Fruit fly (Drosophila melanogaster): ENCODE results near the gene CG9515.
A peak's percentile ranks its signal among the peaks of the same experiment; 100 is the strongest.

The CG9515 gene

DNA sequence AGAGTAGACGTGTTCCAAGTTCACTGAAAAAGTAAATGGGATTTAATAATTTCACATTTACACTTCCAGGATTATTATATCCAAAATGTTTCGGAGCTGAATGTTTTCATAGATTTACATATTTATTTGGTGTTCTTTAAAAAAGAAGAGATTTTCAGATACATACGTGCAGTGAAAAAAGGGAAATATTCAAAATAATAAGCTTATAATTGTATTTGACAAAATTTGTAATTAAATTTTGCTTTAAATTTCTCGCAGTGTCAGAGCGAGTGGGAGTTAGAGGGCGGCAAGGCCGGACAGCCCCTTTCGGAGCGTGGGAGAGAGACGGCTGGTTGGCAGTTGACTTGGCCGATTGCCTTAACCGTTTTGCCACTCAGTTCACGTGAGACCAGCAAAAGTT is 6.1 kb downstream of the CG9515 start, which contains the start of gene Tsp29Fb (continued):
- peak; percentile 84 for TF ChIP-seq cwo (GFP tag; optimal IDR thresholded peaks at IDR 0.05)
- TF ChIP-seq mirr (GFP tag; optimal IDR thresholded peaks at IDR 0.05) = no peak
- peak; percentile 88 for TF ChIP-seq gem (tag; optimal IDR thresholded peaks at IDR 0.05)
- no peak for TF ChIP-seq inv (GFP tag; IDR thresholded peaks at IDR 0.05; ENCODE audit: partially characterized antibody)
- peak; percentile 89 for TF ChIP-seq Med (GFP tag)
- peak; percentile 47; the same call in 1 of the 3 replicates for TF ChIP-seq H15 (GFP tag; IDR thresholded peaks at IDR 0.05)
- no peak for TF ChIP-seq CG17328 (GFP tag; IDR thresholded peaks at IDR 0.05)
- TF ChIP-seq yki (optimal IDR thresholded peaks at IDR 0.05) = no peak
- peak; percentile 76 for TF ChIP-seq lilli (GFP tag; optimal IDR thresholded peaks at IDR 0.05)
- no peak for TF ChIP-seq CG13123 (GFP tag; optimal IDR thresholded peaks at IDR 0.05)
- no peak for TF ChIP-seq CG14965 (GFP tag; optimal IDR thresholded peaks at IDR 0.05; ENCODE audit: borderline replicate concordance)
- TF ChIP-seq CG12769 (tag; optimal IDR thresholded peaks at IDR 0.05) = peak; percentile 66
- TF ChIP-seq lbe (GFP tag; optimal IDR thresholded peaks at IDR 0.05) = peak; percentile 40
- no peak for TF ChIP-seq psq (GFP tag; optimal IDR thresholded peaks at IDR 0.05)
- TF ChIP-seq Hr51 (GFP tag; optimal IDR thresholded peaks at IDR 0.05) = peak in 1 of 2 experiments; percentile 90
- TF ChIP-seq CG11504 (tag; optimal IDR thresholded peaks at IDR 0.05) = peak; percentile 86
- TF ChIP-seq Dek (tag; optimal IDR thresholded peaks at IDR 0.05) = peak; percentile 86
- TF ChIP-seq Lpt (GFP tag; optimal IDR thresholded peaks at IDR 0.05) = no peak
- no peak for TF ChIP-seq nerfin-2 (GFP tag; IDR thresholded peaks at IDR 0.05; ENCODE audit: partially characterized antibody)
- TF ChIP-seq Scr (GFP tag; IDR thresholded peaks at IDR 0.05; ENCODE audit: partially characterized antibody) = no peak
- TF ChIP-seq sug (tag; optimal IDR thresholded peaks at IDR 0.05) = peak; percentile 82
- TF ChIP-seq jing (GFP tag; optimal IDR thresholded peaks at IDR 0.05) = peak; percentile 34
- peak; percentile 77 for TF ChIP-seq nmo (GFP tag; optimal IDR thresholded peaks at IDR 0.05)
- 0 out of 2 replicates have a peak, but pooled peaks have one; percentile 45 for TF ChIP-seq CG4730 (GFP tag; IDR thresholded peaks at IDR 0.05)
- peak; percentile 65 for TF ChIP-seq Asciz (GFP tag; optimal IDR thresholded peaks at IDR 0.05)
- TF ChIP-seq CG10147 (GFP tag; optimal IDR thresholded peaks at IDR 0.05) = peak; percentile 71
- peak; percentile 39 for TF ChIP-seq Antp (GFP tag; optimal IDR thresholded peaks at IDR 0.05)
- TF ChIP-seq CG7357 (GFP tag; IDR thresholded peaks at IDR 0.05) = peak; percentile 67; the same call in 2 of the 3 replicates
- no peak for TF ChIP-seq HLH4C (GFP tag; IDR thresholded peaks at IDR 0.05; ENCODE audit: partially characterized antibody)
- peak; percentile 46 for TF ChIP-seq nau (GFP tag; optimal IDR thresholded peaks at IDR 0.05)
- peak; percentile 17 for TF ChIP-seq CG15601 (tag; optimal IDR thresholded peaks at IDR 0.05)
- TF ChIP-seq wek (GFP tag; optimal IDR thresholded peaks at IDR 0.05) = no peak
- TF ChIP-seq nom (GFP tag; optimal IDR thresholded peaks at IDR 0.05) = no peak
- TF ChIP-seq bowl (GFP tag; IDR thresholded peaks at IDR 0.05) = no peak
- TF ChIP-seq CG3847 (GFP tag; IDR thresholded peaks at IDR 0.05) = peak; percentile 67
- TF ChIP-seq Fer2 (tag; optimal IDR thresholded peaks at IDR 0.05) = peak; percentile 55
- TF ChIP-seq disco-r (GFP tag; optimal IDR thresholded peaks at IDR 0.05) = peak; percentile 7
- TF ChIP-seq Dfd (GFP tag; optimal IDR thresholded peaks at IDR 0.05) = no peak
- peak; percentile 65 for TF ChIP-seq CG4328 (GFP tag; optimal IDR thresholded peaks at IDR 0.05)
- no peak for TF ChIP-seq CG4360 (GFP tag; IDR thresholded peaks at IDR 0.05)
- peak; percentile 50; the same call in 1 of the 2 replicates for TF ChIP-seq Adf1 (GFP tag; IDR thresholded peaks at IDR 0.05)
- TF ChIP-seq D (optimal IDR thresholded peaks at IDR 0.05) = no peak
- peak; percentile 56 for TF ChIP-seq D (GFP tag; optimal IDR thresholded peaks at IDR 0.05)
- TF ChIP-seq ranshi (GFP tag; IDR thresholded peaks at IDR 0.05) = peak; percentile 64; the same call in 1 of the 2 replicates
- peak; percentile 76 for TF ChIP-seq CG17385 (GFP tag; optimal IDR thresholded peaks at IDR 0.05)
- peak; percentile 72 for TF ChIP-seq Dbx (GFP tag; IDR thresholded peaks at IDR 0.05)
- TF ChIP-seq Vsx1 (GFP tag; optimal IDR thresholded peaks at IDR 0.05) = no peak
- TF ChIP-seq Atf6 (GFP tag; IDR thresholded peaks at IDR 0.05) = peak; percentile 86
- peak; percentile 62 for TF ChIP-seq CG15514 (GFP tag; optimal IDR thresholded peaks at IDR 0.05)
- TF ChIP-seq CG6854 (GFP tag; optimal IDR thresholded peaks at IDR 0.05) = peak; percentile 49
